Worm (Caenorhabditis elegans): Measurements from ENCODE around the gene C12D5.4.

- no peak for TF ChIP-seq ama-1 (optimal IDR thresholded peaks at IDR 0.05)
- TF ChIP-seq hmbx-1 (tag; optimal IDR thresholded peaks at IDR 0.05): no peak
- TF ChIP-seq hmg-4 (GFP tag; optimal IDR thresholded peaks at IDR 0.05): no peak
- TF ChIP-seq pes-1 (GFP tag; IDR thresholded peaks at IDR 0.05): no peak
- no peak for TF ChIP-seq F13C5.2 (tag; optimal IDR thresholded peaks at IDR 0.05)
- TF ChIP-seq flt-1 (GFP tag; IDR thresholded peaks at IDR 0.05): no peak
- TF ChIP-seq sea-1 (GFP tag; conservative IDR thresholded peaks at IDR 0.05): no peak
- TF ChIP-seq tbx-11 (GFP tag; IDR thresholded peaks at IDR 0.05): no peak
Observed at ce11 chrV:7705316-7705715, 33.0 kb downstream of the C12D5.4 start, which contains the start of gene srw-3.

Data from whole organism, early embryonic.